Worm (Caenorhabditis elegans): ENCODE measurements around the gene col-118.

DNA sequence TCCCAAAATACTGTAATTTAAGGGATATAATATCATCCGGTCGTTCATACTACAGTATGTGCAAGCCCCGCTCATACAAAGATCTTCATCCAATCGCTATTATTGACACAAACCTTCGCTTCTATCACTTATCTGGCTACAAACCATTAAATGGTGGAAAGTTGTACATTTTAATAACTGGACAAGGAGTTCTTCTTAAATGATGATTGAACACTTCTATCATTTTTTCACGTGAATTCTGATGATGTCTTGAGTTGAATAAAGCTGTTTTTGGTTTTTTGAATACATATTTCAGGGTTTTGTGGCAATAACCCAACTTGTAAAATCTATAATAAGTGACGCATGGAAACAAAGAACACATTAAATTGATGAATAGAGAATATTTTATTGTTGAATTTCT lies 25.4 kb upstream of the col-118 start:
- TF ChIP-seq F13H6.1 (tag; optimal IDR thresholded peaks at IDR 0.05) (no peak), fax-1 (tag; optimal IDR thresholded peaks at IDR 0.05) (no peak), pros-1 (tag; optimal IDR thresholded peaks at IDR 0.05) (no peak), rnt-1 (tag; optimal IDR thresholded peaks at IDR 0.05) (no peak), pax-1 (tag; optimal IDR thresholded peaks at IDR 0.05) (no peak), sdc-2 (tag; optimal IDR thresholded peaks at IDR 0.05) (no peak), pqm-1 (tag; optimal IDR thresholded peaks at IDR 0.05) (no peak), ceh-6 (GFP tag; optimal IDR thresholded peaks at IDR 0.05) (no peak), hlh-30 (tag; optimal IDR thresholded peaks at IDR 0.05; ENCODE audit: insufficient read depth) (no peak)
